Fruit fly (Drosophila melanogaster) whole organism, embryonic: ENCODE measurements around the gene CG4586.

ENCODE experiments used
- Atf3 ChIP-seq: fragments of 200-800 bp; sonication (Bioruptor generic); optimal IDR thresholded peaks from 3 replicates; lab custom pipeline; 2016; ENCODE audit warnings: missing biosample characterization, missing genetic modification characterization
- CG11247 ChIP-seq: fragments of 200-800 bp; sonication (Bioruptor generic); IDR thresholded peaks from 2 replicates; pipeline ENCODE4 v1.3.6; 2022; ENCODE audit warnings: missing biosample characterization, missing genetic modification characterization
- CG12744 ChIP-seq: fragments of 200-800 bp; sonication (Bioruptor generic); optimal IDR thresholded peaks from 2 replicates; lab custom pipeline; 2016; ENCODE audit warnings: missing biosample characterization, missing genetic modification characterization
- CG16779 ChIP-seq: fragments of 200-800 bp; sonication (Bioruptor generic); IDR thresholded peaks from 2 replicates; pipeline ENCODE4 v1.3.6; 2022; ENCODE audit warnings: missing biosample characterization, missing genetic modification characterization
- CG16863 ChIP-seq: fragments of 200-800 bp; sonication (Bioruptor generic); optimal IDR thresholded peaks from 3 replicates; lab custom pipeline; 2016; ENCODE audit warnings: missing biosample characterization, missing genetic modification characterization
- CG18011 ChIP-seq: fragments of 200-800 bp; sonication (Bioruptor generic); optimal IDR thresholded peaks from 2 replicates; lab custom pipeline; 2017; ENCODE audit warnings: missing biosample characterization, missing genetic modification characterization, mild to moderate bottlenecking, moderate library complexity, missing genotype
- CG2889 ChIP-seq: fragments of 200-800 bp; sonication (Bioruptor generic); IDR thresholded peaks from 3 replicates; pipeline ENCODE4 v1.3.6; 2022; ENCODE audit warnings: missing biosample characterization, missing genetic modification characterization
- CG31388 ChIP-seq: fragments of 200-800 bp; sonication (Bioruptor generic); optimal IDR thresholded peaks from 2 replicates; lab custom pipeline; 2016; ENCODE audit warnings: missing biosample characterization, missing genetic modification characterization
- CG33557 ChIP-seq: fragments of 200-800 bp; sonication (Bioruptor generic); optimal IDR thresholded peaks from 2 replicates; lab custom pipeline; 2019; ENCODE audit warnings: missing biosample characterization, mild to moderate bottlenecking, missing genetic modification characterization, moderate library complexity
- CG3407 ChIP-seq: fragments of 200-800 bp; sonication (Bioruptor generic); optimal IDR thresholded peaks from 2 replicates; lab custom pipeline; 2018; ENCODE audit warnings: missing biosample characterization, mild to moderate bottlenecking, missing genetic modification characterization
- CG3726 ChIP-seq: fragments of 200-800 bp; sonication (Bioruptor generic); IDR thresholded peaks from 3 replicates; pipeline ENCODE4, ENCODE4 v1.3.6; 2022; ENCODE audit warnings: missing biosample characterization, missing genetic modification characterization
- CG42726 ChIP-seq: fragments of 200-800 bp; sonication (Bioruptor generic); IDR thresholded peaks from 2 replicates; pipeline ENCODE4 v1.3.6; 2022; ENCODE audit warnings: missing biosample characterization, missing genetic modification characterization; ENCODE audit not compliant: partially characterized antibody
- CG4328 ChIP-seq: fragments of 200-800 bp; sonication (Bioruptor generic); optimal IDR thresholded peaks from 3 replicates; lab custom pipeline; 2017; ENCODE audit warnings: missing biosample characterization, missing genetic modification reagents, missing genetic modification characterization
- CG6272 ChIP-seq: fragments of 200-800 bp; sonication (Bioruptor generic); IDR thresholded peaks from 2 replicates; pipeline ENCODE4 v1.3.6; 2022; ENCODE audit warnings: missing biosample characterization, missing genetic modification characterization
- CG7987 ChIP-seq: fragments of 200-800 bp; sonication (Bioruptor generic); optimal IDR thresholded peaks from 2 replicates; lab custom pipeline; 2018; ENCODE audit warnings: missing biosample characterization, mild to moderate bottlenecking, missing genetic modification characterization, moderate library complexity
- CG8089 ChIP-seq: fragments of 200-800 bp; sonication (Bioruptor generic); optimal IDR thresholded peaks from 3 replicates; lab custom pipeline; 2016; ENCODE audit warnings: missing biosample characterization, missing genetic modification characterization
- CG8281 ChIP-seq: fragments of 200-800 bp; sonication (Bioruptor generic); optimal IDR thresholded peaks from 2 replicates; lab custom pipeline; 2018; ENCODE audit warnings: missing biosample characterization, mild to moderate bottlenecking, missing genetic modification characterization, moderate library complexity
- D19B ChIP-seq: fragments of 200-800 bp; sonication (Bioruptor generic); optimal IDR thresholded peaks from 2 replicates; lab custom pipeline; 2017; ENCODE audit warnings: missing biosample characterization, mild to moderate bottlenecking, missing genetic modification characterization
- Dbx ChIP-seq: fragments of 200-800 bp; sonication (Bioruptor generic); IDR thresholded peaks from 3 replicates; pipeline ENCODE4 v1.3.6; 2022; ENCODE audit warnings: missing biosample characterization, missing genetic modification characterization
- Dfd ChIP-seq, 2 experiments: fragments of >200 bp; optimal IDR thresholded peaks; 2 replicates each; lab custom pipeline; 2017; ENCODE audit warnings: missing biosample characterization in 2 of 2, missing genetic modification characterization in 2 of 2
- Ets97D ChIP-seq: fragments of 200-800 bp; sonication (Bioruptor generic); optimal IDR thresholded peaks from 3 replicates; lab custom pipeline; 2016; ENCODE audit warnings: missing biosample characterization, missing genetic modification characterization
- H2.0 ChIP-seq: fragments of 200-800 bp; sonication (Bioruptor generic); IDR thresholded peaks from 2 replicates; pipeline ENCODE4 v1.3.6; 2022; ENCODE audit warnings: missing biosample characterization, missing genetic modification characterization
- HLH3B ChIP-seq: fragments of 200-800 bp; sonication (Bioruptor generic); IDR thresholded peaks from 2 replicates; pipeline ENCODE4 v1.3.6; 2022; ENCODE audit warnings: missing biosample characterization, missing genetic modification characterization
- Max ChIP-seq: fragments of 200-800 bp; sonication (Bioruptor generic); optimal IDR thresholded peaks from 2 replicates; lab custom pipeline; 2016; ENCODE audit warnings: missing biosample characterization, mild to moderate bottlenecking, missing genetic modification characterization
- NC2α ChIP-seq: fragments of 200-800 bp; sonication (Bioruptor generic); optimal IDR thresholded peaks from 2 replicates; lab custom pipeline; 2016; ENCODE audit warnings: missing biosample characterization, missing genetic modification characterization
- Nf-YA ChIP-seq: fragments of 200-800 bp; sonication (Bioruptor generic); IDR thresholded peaks from 2 replicates; pipeline ENCODE4 v1.3.6; 2022; ENCODE audit warnings: missing biosample characterization, missing genetic modification characterization
- NfI ChIP-seq: fragments of 200-800 bp; sonication (Bioruptor generic); optimal IDR thresholded peaks from 3 replicates; lab custom pipeline; 2018; ENCODE audit warnings: missing biosample characterization, mild to moderate bottlenecking, missing genetic modification characterization, moderate library complexity
- Oaz ChIP-seq: fragments of 200-800 bp; sonication (Bioruptor generic); IDR thresholded peaks from 2 replicates; pipeline ENCODE4 v1.3.6; 2022; ENCODE audit warnings: missing biosample characterization, missing genetic modification characterization
- Six4 ChIP-seq: fragments of 200-800 bp; sonication (Bioruptor generic); optimal IDR thresholded peaks from 2 replicates; lab custom pipeline; 2016; ENCODE audit warnings: missing biosample characterization, missing genetic modification characterization
- Spps ChIP-seq: fragments of 200-800 bp; sonication (Bioruptor generic); optimal IDR thresholded peaks from 2 replicates; lab custom pipeline; 2018; ENCODE audit warnings: missing biosample characterization, mild to moderate bottlenecking, missing genetic modification characterization
- YL-1 ChIP-seq: fragments of 200-800 bp; sonication (Bioruptor generic); optimal IDR thresholded peaks from 3 replicates; lab custom pipeline; 2017; ENCODE audit warnings: missing biosample characterization, mild to moderate bottlenecking, missing genetic modification characterization
- ab ChIP-seq: fragments of 200-800 bp; sonication (Bioruptor generic); optimal IDR thresholded peaks from 2 replicates; lab custom pipeline; 2016; ENCODE audit warnings: missing biosample characterization, missing genetic modification characterization
- btn ChIP-seq: fragments of 200-800 bp; sonication (Bioruptor generic); optimal IDR thresholded peaks from 2 replicates; lab custom pipeline; 2016; ENCODE audit warnings: missing biosample characterization, missing genetic modification characterization
- cad ChIP-seq: fragments of >200 bp; optimal IDR thresholded peaks from 2 replicates; lab custom pipeline; 2017; ENCODE audit warnings: missing biosample characterization, missing genetic modification characterization
- caup ChIP-seq: fragments of 200-800 bp; sonication (Bioruptor generic); optimal IDR thresholded peaks from 3 replicates; lab custom pipeline; 2017; ENCODE audit warnings: missing biosample characterization, mild to moderate bottlenecking, missing genetic modification characterization, moderate library complexity; ENCODE audit not compliant: severe bottlenecking
- cg ChIP-seq: fragments of 200-800 bp; sonication (Bioruptor generic); optimal IDR thresholded peaks from 3 replicates; lab custom pipeline; 2019; ENCODE audit warnings: missing biosample characterization, mild to moderate bottlenecking, missing genetic modification characterization, moderate library complexity
- esg ChIP-seq: fragments of 200-800 bp; sonication (Bioruptor generic); conservative IDR thresholded peaks from 2 replicates; pipeline ENCODE4 v1.3.6; 2022; ENCODE audit warnings: missing biosample characterization, missing genetic modification characterization
- ewg ChIP-seq: fragments of 200-800 bp; sonication (Bioruptor generic); optimal IDR thresholded peaks from 3 replicates; lab custom pipeline; 2017; ENCODE audit warnings: mild to moderate bottlenecking, missing biosample characterization, missing genetic modification reagents, missing genetic modification characterization
- fd3F ChIP-seq: fragments of 200-800 bp; sonication (Bioruptor generic); optimal IDR thresholded peaks from 2 replicates; lab custom pipeline; 2018; ENCODE audit warnings: missing biosample characterization, mild to moderate bottlenecking, missing genetic modification characterization, moderate library complexity
- ftz-f1 ChIP-seq: fragments of 200-800 bp; sonication (Bioruptor generic); optimal IDR thresholded peaks from 2 replicates; lab custom pipeline; 2016; ENCODE audit warnings: missing biosample characterization, missing genetic modification characterization
- h ChIP-seq: fragments of >200 bp; optimal IDR thresholded peaks from 2 replicates; lab custom pipeline; 2017
- her ChIP-seq: fragments of 200-800 bp; sonication (Bioruptor generic); optimal IDR thresholded peaks from 2 replicates; lab custom pipeline; 2016; ENCODE audit warnings: missing biosample characterization, missing genetic modification characterization
- inv ChIP-seq: fragments of 200-800 bp; sonication (Bioruptor generic); IDR thresholded peaks from 2 replicates; pipeline ENCODE4 v1.3.6; 2022; ENCODE audit warnings: missing biosample characterization, missing genetic modification characterization; ENCODE audit not compliant: partially characterized antibody
- jigr1 ChIP-seq: fragments of 200-800 bp; sonication (Bioruptor generic); IDR thresholded peaks from 3 replicates; pipeline ENCODE4 v1.3.6; 2022; ENCODE audit warnings: missing biosample characterization, missing genetic modification characterization
- jumu ChIP-seq: fragments of 200-800 bp; sonication (Bioruptor generic); optimal IDR thresholded peaks from 3 replicates; lab custom pipeline; 2016; ENCODE audit warnings: missing biosample characterization, missing genetic modification characterization
- klu ChIP-seq: fragments of 200-800 bp; sonication (Bioruptor generic); IDR thresholded peaks from 2 replicates; pipeline ENCODE4 v1.3.6; 2022; ENCODE audit warnings: missing biosample characterization, missing genetic modification characterization
- kni ChIP-seq: fragments of 200-800 bp; sonication (Bioruptor generic); optimal IDR thresholded peaks from 3 replicates; lab custom pipeline; 2017; ENCODE audit warnings: mild to moderate bottlenecking, missing biosample characterization, missing genetic modification reagents, missing genetic modification characterization
- nom ChIP-seq: fragments of 200-800 bp; sonication (Bioruptor generic); optimal IDR thresholded peaks from 2 replicates; lab custom pipeline; 2017; ENCODE audit warnings: missing biosample characterization, missing genetic modification characterization, mild to moderate bottlenecking, moderate library complexity, missing genetic modification reagents
- onecut ChIP-seq: fragments of 200-800 bp; sonication (Bioruptor generic); IDR thresholded peaks from 2 replicates; pipeline ENCODE4 v1.3.6; 2022; ENCODE audit warnings: missing biosample characterization, missing genetic modification characterization
- pita ChIP-seq: fragments of 200-800 bp; sonication (Bioruptor generic); optimal IDR thresholded peaks from 2 replicates; lab custom pipeline; 2017; ENCODE audit warnings: missing biosample characterization, mild to moderate bottlenecking, missing genetic modification characterization
- psq ChIP-seq: fragments of 200-800 bp; sonication (Bioruptor generic); optimal IDR thresholded peaks from 2 replicates; lab custom pipeline; 2017; ENCODE audit warnings: missing biosample characterization, missing genetic modification characterization

CG4586 gene

dm6 chrX:6985182-6985851 is 15.6 kb downstream of the CG4586 start (continued):
- TF ChIP-seq CG33557 (peak; percentile 84), CG4328 (GFP tag; lab: Kevin White, UChicago) (no peak), Six4 (GFP tag; lab: Kevin White, UChicago) (peak; percentile 58), klu (GFP tag; lab: Robert Waterston, UW) (no peak), h (no peak), ftz-f1 (no peak), Ets97D (GFP tag; lab: Kevin White, UChicago) (peak; percentile 37), NfI (peak; percentile 42), fd3F (GFP tag; lab: Kevin White, UChicago) (no peak), Nf-YA (GFP tag; lab: Robert Waterston, UW) (no peak), onecut (GFP tag; lab: Robert Waterston, UW) (peak; percentile 38; the same call in 1 of the 2 replicates), CG11247 (GFP tag; lab: Robert Waterston, UW) (0 out of 2 replicates have a peak, but pooled peaks have one; percentile 9), esg (GFP tag; lab: Robert Waterston, UW) (peak; percentile 56), NC2α (GFP tag; lab: Kevin White, UChicago) (peak; percentile 43), Dbx (GFP tag; lab: Robert Waterston, UW) (no peak), CG42726 (no peak), CG18011 (GFP tag; lab: Kevin White, UChicago) (no peak), CG8089 (GFP tag; lab: Kevin White, UChicago) (peak; percentile 81), CG16863 (GFP tag; lab: Kevin White, UChicago) (peak; percentile 76), cg (peak; percentile 50), cad (GFP tag; lab: Kevin White, UChicago) (no peak), CG3407 (GFP tag; lab: Kevin White, UChicago) (peak; percentile 82), D19B (GFP tag; lab: Kevin White, UChicago) (peak; percentile 97), CG2889 (no peak), HLH3B (GFP tag; lab: Robert Waterston, UW) (peak; percentile 74), CG7987 (GFP tag; lab: Kevin White, UChicago) (no peak), ab (GFP tag; lab: Kevin White, UChicago) (peak; percentile 20), CG8281 (no peak), CG31388 (GFP tag; lab: Kevin White, UChicago) (peak; percentile 4), Spps (tag; lab: Kevin White, UChicago) (peak; percentile 79), Oaz (GFP tag; lab: Robert Waterston, UW) (no peak), psq (peak; percentile 58), pita (GFP tag; lab: Kevin White, UChicago) (no peak), Max (peak; percentile 38), btn (peak; percentile 65), CG12744 (GFP tag; lab: Kevin White, UChicago) (peak; percentile 52), CG3726 (peak; percentile 79), YL-1 (no peak), inv (GFP tag; lab: Robert Waterston, UW) (peak; percentile 42; the same call in 1 of the 2 replicates), CG6272 (GFP tag; lab: Robert Waterston, UW) (peak; percentile 39; the same call in 1 of the 2 replicates), nom (GFP tag; lab: Kevin White, UChicago) (peak; percentile 32), CG16779 (no peak), kni (GFP tag; lab: Kevin White, UChicago) (peak; percentile 89), jigr1 (no peak), Dfd (GFP tag; optimal IDR thresholded peaks at IDR 0.05; lab: Kevin White, UChicago) (no peak), her (GFP tag; lab: Kevin White, UChicago) (peak; percentile 38), jumu (GFP tag; lab: Kevin White, UChicago) (peak; percentile 62), H2.0 (GFP tag; lab: Robert Waterston, UW) (peak; percentile 66), ewg (peak; percentile 54), Atf3 (GFP tag; lab: Kevin White, UChicago) (peak; percentile 68), caup (no peak)
